Worm (Caenorhabditis elegans) whole organism, L4 larva: ENCODE measurements around the gene math-3.

Experiments
- F10B5.3 ChIP-seq: sonication (generic microtip); optimal IDR thresholded peaks from 2 replicates; lab custom pipeline; 2016; ENCODE audit warnings: mild to moderate bottlenecking, missing genetic modification characterization, missing compliant biosample characterization
- aha-1 ChIP-seq: fragments of 150-350 bp; peaks from one replicate; lab custom pipeline; 2014; ENCODE audit warnings: missing biosample characterization, missing genetic modification characterization
- daf-16 ChIP-seq, 3 experiments: sonication (generic microtip); optimal IDR thresholded peaks; 2 replicates each; lab custom pipeline; 2016 to 2017; ENCODE audit warnings: missing genetic modification characterization in 3 of 3, missing genetic modification reagents in 3 of 3, mild to moderate bottlenecking in 2 of 3, missing compliant biosample characterization in 2 of 3, missing biosample characterization in 1 of 3, moderate library complexity in 1 of 3
- lin-39 ChIP-seq: fragments of 150-350 bp; optimal IDR thresholded peaks from 2 replicates; lab custom pipeline; 2014; ENCODE audit warnings: missing biosample characterization, missing genetic modification reagents, missing genetic modification characterization
- lsy-2 ChIP-seq, 2 experiments: fragments of 150-350 bp in 1 of 2; sonication (generic microtip) in 1 of 2; optimal IDR thresholded peaks; 2 replicates each; lab custom pipeline; 2014 to 2017; ENCODE audit warnings: missing biosample characterization in 2 of 2, missing genetic modification characterization in 2 of 2
- mxl-3 ChIP-seq: fragments of 200-800 bp; sonication (Bioruptor generic); optimal IDR thresholded peaks from 2 replicates; lab custom pipeline; 2018; ENCODE audit warnings: mild to moderate bottlenecking, missing genetic modification characterization, missing compliant biosample characterization
- nhr-237 ChIP-seq: sonication (generic microtip); optimal IDR thresholded peaks from 2 replicates; lab custom pipeline; 2017; ENCODE audit warnings: missing biosample characterization, missing genetic modification characterization
- nhr-25 ChIP-seq: sonication (generic microtip); optimal IDR thresholded peaks from 2 replicates; lab custom pipeline; 2017; ENCODE audit warnings: missing genetic modification characterization, mild to moderate bottlenecking, missing compliant biosample characterization, antibody characterized with exemption, moderate library complexity, borderline replicate concordance; ENCODE audit not compliant: insufficient read depth
- nhr-77 ChIP-seq: fragments of 150-350 bp; optimal IDR thresholded peaks from 2 replicates; lab custom pipeline; 2014; ENCODE audit warnings: missing biosample characterization, missing genetic modification characterization
- php-3 ChIP-seq: fragments of 200-800 bp; sonication (Bioruptor generic); IDR thresholded peaks from 2 replicates; pipeline ENCODE4 v1.3.6; 2022; ENCODE audit warnings: missing genetic modification reagents, missing genetic modification characterization, missing compliant biosample characterization

- TF ChIP-seq nhr-77 (tag; lab: Kevin White, UChicago) (peak; percentile 86), mxl-3 (GFP tag; lab: Kevin White, UChicago) (peak; percentile 14), F10B5.3 (tag; lab: Kevin White, UChicago) (no peak), aha-1 (peak; percentile 78), lsy-2 (tag; optimal IDR thresholded peaks at IDR 0.05; lab: Kevin White, UChicago) (no peak), nhr-25 (tag; lab: Kevin White, UChicago) (no peak), daf-16 (GFP tag; optimal IDR thresholded peaks at IDR 0.05; lab: Kevin White, UChicago) (no peak), daf-16 (tag; optimal IDR thresholded peaks at IDR 0.05; lab: Kevin White, UChicago) (peak; percentile 92), php-3 (GFP tag; lab: Robert Waterston, UW) (peak; percentile 87), lin-39 (tag; lab: Kevin White, UChicago) (no peak), nhr-237 (tag; lab: Kevin White, UChicago) (no peak)
Measured at ce11 chrII:1819944-1820570, 48.2 kb downstream of the math-3 start, which contains the start of gene fbxc-19.
